Fruit fly (Drosophila melanogaster): ENCODE data around the gene Uch.

Gene Uch

dm6 chr2L:2165864-2166263 is 48.1 kb downstream of the Uch start (continued):
- TF ChIP-seq mirr (GFP tag; optimal IDR thresholded peaks at IDR 0.05) (peak; percentile 79), sug (tag; optimal IDR thresholded peaks at IDR 0.05) (peak; percentile 56), Bgb (GFP tag; IDR thresholded peaks at IDR 0.05; ENCODE audit: partially characterized antibody) (peak; percentile 21; the same call in 1 of the 2 replicates), CkIIα-i1 (GFP tag; IDR thresholded peaks at IDR 0.05) (no peak), da (GFP tag; optimal IDR thresholded peaks at IDR 0.05) (no peak), CG6854 (GFP tag; optimal IDR thresholded peaks at IDR 0.05) (no peak), CG3847 (GFP tag; IDR thresholded peaks at IDR 0.05) (no peak), mam (GFP tag; optimal IDR thresholded peaks at IDR 0.05) (no peak), aop (GFP tag; IDR thresholded peaks at IDR 0.05) (peak; percentile 33; the same call in 1 of the 2 replicates), CG14050 (GFP tag; IDR thresholded peaks at IDR 0.05) (no peak), rib (GFP tag; IDR thresholded peaks at IDR 0.05) (0 out of 2 replicates have a peak, but pooled peaks have one; percentile 61), sd (tag; optimal IDR thresholded peaks at IDR 0.05) (peak; percentile 95), CG18599 (GFP tag; optimal IDR thresholded peaks at IDR 0.05) (peak; percentile 43), Gsc (GFP tag; IDR thresholded peaks at IDR 0.05) (no peak), Aef1 (GFP tag; IDR thresholded peaks at IDR 0.05) (0 out of 3 replicates have a peak, but pooled peaks have one; percentile 20), Hr39 (optimal IDR thresholded peaks at IDR 0.05) (no peak), lab (GFP tag; optimal IDR thresholded peaks at IDR 0.05) (peak; percentile 38), Eip74EF (GFP tag; optimal IDR thresholded peaks at IDR 0.05) (peak in 1 of 2 experiments; percentile 93), gsb-n (tag; optimal IDR thresholded peaks at IDR 0.05) (peak; percentile 40), B-H1 (GFP tag; IDR thresholded peaks at IDR 0.05) (no peak)

dm6 chr2L:2165238-2165577 is 48.8 kb downstream of the Uch start:
- TF ChIP-seq pros (GFP tag; optimal IDR thresholded peaks at IDR 0.05) = peak; percentile 61
- no peak for TF ChIP-seq mirr (GFP tag; optimal IDR thresholded peaks at IDR 0.05)
- no peak for TF ChIP-seq fd64A (GFP tag; optimal IDR thresholded peaks at IDR 0.05)
- no peak for TF ChIP-seq CG33213 (GFP tag; optimal IDR thresholded peaks at IDR 0.05)
- no peak for TF ChIP-seq NfI (GFP tag; optimal IDR thresholded peaks at IDR 0.05)
- no peak for TF ChIP-seq sima (GFP tag; optimal IDR thresholded peaks at IDR 0.05)
- no peak for TF ChIP-seq CG5245 (GFP tag; optimal IDR thresholded peaks at IDR 0.05)
- no peak for TF ChIP-seq inv (GFP tag; IDR thresholded peaks at IDR 0.05; ENCODE audit: partially characterized antibody)
- no peak for TF ChIP-seq CG14965 (GFP tag; optimal IDR thresholded peaks at IDR 0.05; ENCODE audit: borderline replicate concordance)
- peak in 1 of 2 experiments; percentile 77 for TF ChIP-seq tll (GFP tag; optimal IDR thresholded peaks at IDR 0.05)
- TF ChIP-seq Stat92E (GFP tag; optimal IDR thresholded peaks at IDR 0.05) = no peak
- TF ChIP-seq CG8924 (tag; optimal IDR thresholded peaks at IDR 0.05) = no peak
- TF ChIP-seq kni (GFP tag; optimal IDR thresholded peaks at IDR 0.05) = peak; percentile 47
- no peak for TF ChIP-seq CG13123 (GFP tag; optimal IDR thresholded peaks at IDR 0.05)
- TF ChIP-seq tap (tag; optimal IDR thresholded peaks at IDR 0.05) = no peak
- no peak for TF ChIP-seq MTF-1 (GFP tag; optimal IDR thresholded peaks at IDR 0.05; ENCODE audit: borderline replicate concordance)
- TF ChIP-seq Ravus (GFP tag; IDR thresholded peaks at IDR 0.05) = no peak
- peak; percentile 71 for TF ChIP-seq CG15479 (GFP tag; optimal IDR thresholded peaks at IDR 0.05)

- TF ChIP-seq CG2199 (GFP tag; IDR thresholded peaks at IDR 0.05) = peak; percentile 66; the same call in 2 of the 3 replicates
- TF ChIP-seq gro (GFP tag; optimal IDR thresholded peaks at IDR 0.05) = no peak
- peak; percentile 45 for TF ChIP-seq CG17802 (tag; optimal IDR thresholded peaks at IDR 0.05)
- peak; percentile 44 for TF ChIP-seq oc (tag; optimal IDR thresholded peaks at IDR 0.05)
- peak; percentile 65; the same call in 1 of the 2 replicates for TF ChIP-seq vvl (GFP tag; IDR thresholded peaks at IDR 0.05)
- TF ChIP-seq Trl (optimal IDR thresholded peaks at IDR 0.05) = peak in 1 of 2 experiments; percentile 20
- peak; percentile 82 for TF ChIP-seq Trl (GFP tag; optimal IDR thresholded peaks at IDR 0.05)
- peak; percentile 48 for TF ChIP-seq kay (GFP tag; optimal IDR thresholded peaks at IDR 0.05)
- peak; percentile 53 for TF ChIP-seq jumu (GFP tag; optimal IDR thresholded peaks at IDR 0.05)
- peak; percentile 56 for TF ChIP-seq gt (GFP tag; IDR thresholded peaks at IDR 0.05)
- TF ChIP-seq gem (tag; optimal IDR thresholded peaks at IDR 0.05) = peak; percentile 74
- TF ChIP-seq unpg (GFP tag; optimal IDR thresholded peaks at IDR 0.05) = peak; percentile 62
Observed at dm6 chr2L:2164520-2165237, 49.3 kb downstream of the Uch start.
